Worm (Caenorhabditis elegans): ENCODE results near the gene sde-2.

DNA sequence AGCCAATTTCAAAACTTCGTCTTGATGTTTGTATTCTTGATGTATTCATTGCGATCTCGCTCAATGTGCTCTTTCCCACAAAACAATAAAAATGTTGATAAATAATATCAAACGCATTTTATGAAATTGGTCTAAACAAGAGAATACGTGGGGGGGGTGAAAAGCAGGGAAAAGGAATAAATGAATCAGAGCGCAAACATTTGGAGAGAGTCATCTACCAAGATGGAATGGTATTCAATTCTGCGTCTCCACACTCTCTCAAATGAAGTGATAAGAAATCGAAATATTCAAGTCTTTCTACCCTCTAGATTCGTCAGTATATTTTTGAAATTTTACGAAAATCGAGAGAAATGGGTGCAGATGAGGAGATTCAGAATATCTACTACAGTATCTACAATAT lies 46.7 kb upstream of the sde-2 start, which contains the start of gene C50B8.5:
- TF ChIP-seq lin-13 (GFP tag; optimal IDR thresholded peaks at IDR 0.05), result no peak
- TF ChIP-seq ztf-4 (tag; optimal IDR thresholded peaks at IDR 0.05), result no peak
- no peak for TF ChIP-seq nhr-23 (tag; optimal IDR thresholded peaks at IDR 0.05)
- no peak for TF ChIP-seq snpc-4 (tag; optimal IDR thresholded peaks at IDR 0.05)
- no peak for TF ChIP-seq nhr-129 (tag; optimal IDR thresholded peaks at IDR 0.05)
- TF ChIP-seq nhr-12 (tag; optimal IDR thresholded peaks at IDR 0.05), result no peak
- no peak for TF ChIP-seq skn-1 (tag; optimal IDR thresholded peaks at IDR 0.05)
- no peak for TF ChIP-seq ztf-11 (tag; optimal IDR thresholded peaks at IDR 0.05)
- TF ChIP-seq nhr-237 (tag; optimal IDR thresholded peaks at IDR 0.05), result no peak
- no peak for TF ChIP-seq alr-1 (tag; optimal IDR thresholded peaks at IDR 0.05)
- no peak for TF ChIP-seq ZK546.5 (tag; optimal IDR thresholded peaks at IDR 0.05)
- TF ChIP-seq fos-1 (tag; optimal IDR thresholded peaks at IDR 0.05), result peak; percentile 74
- no peak for TF ChIP-seq nhr-11 (tag; optimal IDR thresholded peaks at IDR 0.05)

Data from whole organism, L2 larva.